Fruit fly (Drosophila melanogaster) whole organism, prepupa: ENCODE results near the gene Polr3I.

Experiments used
- CG10631 ChIP-seq: fragments of 200-800 bp; sonication (Bioruptor generic); optimal IDR thresholded peaks from 2 replicates; lab custom pipeline; 2016; ENCODE audit warnings: missing biosample characterization, missing genetic modification characterization
- CG10669 ChIP-seq: fragments of 200-800 bp; sonication (Bioruptor generic); optimal IDR thresholded peaks from 3 replicates; lab custom pipeline; 2018; ENCODE audit warnings: missing biosample characterization, mild to moderate bottlenecking, missing genetic modification characterization, moderate library complexity
- CG11762 ChIP-seq: fragments of 200-800 bp; sonication (Bioruptor generic); optimal IDR thresholded peaks from 3 replicates; lab custom pipeline; 2016; ENCODE audit warnings: missing biosample characterization, missing genetic modification characterization; ENCODE audit not compliant: insufficient read depth
- CG15336 ChIP-seq: fragments of 200-800 bp; sonication (Bioruptor generic); IDR thresholded peaks from 2 replicates; pipeline ENCODE4 v1.3.6; 2022; ENCODE audit warnings: missing biosample characterization, missing genetic modification characterization
- CG1621 ChIP-seq: fragments of 200-800 bp; sonication (Bioruptor generic); optimal IDR thresholded peaks from 3 replicates; lab custom pipeline; 2018; ENCODE audit warnings: missing biosample characterization, mild to moderate bottlenecking, missing genetic modification characterization
- CG32006 ChIP-seq: fragments of 200-800 bp; sonication (Bioruptor generic); optimal IDR thresholded peaks from 3 replicates; lab custom pipeline; 2017; ENCODE audit warnings: missing biosample characterization, mild to moderate bottlenecking, missing genetic modification characterization
- CG34406 ChIP-seq: fragments of 200-800 bp; sonication (Bioruptor generic); optimal IDR thresholded peaks from 3 replicates; lab custom pipeline; 2016; ENCODE audit warnings: missing biosample characterization, missing genetic modification characterization
- CG3919 ChIP-seq: fragments of 200-800 bp; sonication (Bioruptor generic); optimal IDR thresholded peaks from 3 replicates; lab custom pipeline; 2016; ENCODE audit warnings: missing biosample characterization, missing genetic modification characterization
- CG4318 ChIP-seq: fragments of 200-800 bp; sonication (Bioruptor generic); optimal IDR thresholded peaks from 3 replicates; lab custom pipeline; 2017; ENCODE audit warnings: missing biosample characterization, mild to moderate bottlenecking, missing genetic modification characterization
- CG6276 ChIP-seq: fragments of 200-800 bp; sonication (Bioruptor generic); optimal IDR thresholded peaks from 2 replicates; lab custom pipeline; 2017; ENCODE audit warnings: missing biosample characterization, mild to moderate bottlenecking, missing genetic modification characterization
- CG6792 ChIP-seq: fragments of 200-800 bp; sonication (Bioruptor generic); optimal IDR thresholded peaks from 3 replicates; lab custom pipeline; 2016; ENCODE audit warnings: missing biosample characterization, missing genetic modification characterization
- CG6808 ChIP-seq: fragments of 200-800 bp; sonication (Bioruptor generic); optimal IDR thresholded peaks from 3 replicates; lab custom pipeline; 2017; ENCODE audit warnings: missing biosample characterization, missing genetic modification characterization, mild to moderate bottlenecking, moderate library complexity, missing genetic modification reagents
- CG6854 ChIP-seq: fragments of 200-800 bp; sonication (Bioruptor generic); optimal IDR thresholded peaks from 2 replicates; lab custom pipeline; 2017; ENCODE audit warnings: missing biosample characterization, mild to moderate bottlenecking, missing genetic modification characterization
- CG8119 ChIP-seq: fragments of 200-800 bp; sonication (Bioruptor generic); IDR thresholded peaks from 3 replicates; pipeline ENCODE4 v1.3.6; 2022; ENCODE audit warnings: missing biosample characterization, missing genetic modification characterization
- CG8319 ChIP-seq: fragments of 200-800 bp; sonication (Bioruptor generic); optimal IDR thresholded peaks from 3 replicates; lab custom pipeline; 2016; ENCODE audit warnings: missing biosample characterization, missing genetic modification characterization
- CG8632 ChIP-seq: fragments of 200-800 bp; sonication (Bioruptor generic); optimal IDR thresholded peaks from 3 replicates; lab custom pipeline; 2016; ENCODE audit warnings: missing biosample characterization, missing genetic modification characterization
- CG9139 ChIP-seq: fragments of 200-800 bp; sonication (Bioruptor generic); optimal IDR thresholded peaks from 3 replicates; lab custom pipeline; 2017; ENCODE audit warnings: missing biosample characterization, mild to moderate bottlenecking, missing genetic modification characterization
- Eip75B ChIP-seq: fragments of 200-800 bp; sonication (Bioruptor generic); optimal IDR thresholded peaks from 3 replicates; lab custom pipeline; 2016; ENCODE audit warnings: missing biosample characterization, missing genetic modification characterization
- Eip78C ChIP-seq: fragments of 200-800 bp; sonication (Bioruptor generic); peaks from one replicate; lab custom pipeline; 2016; ENCODE audit warnings: missing biosample characterization, missing genetic modification characterization
- Ets21C ChIP-seq: fragments of 200-800 bp; sonication (Bioruptor generic); optimal IDR thresholded peaks from 3 replicates; lab custom pipeline; 2016; ENCODE audit warnings: missing biosample characterization, missing genetic modification characterization
- Ets96B ChIP-seq: fragments of 200-800 bp; optimal IDR thresholded peaks from 2 replicates; lab custom pipeline; 2019; ENCODE audit warnings: missing biosample characterization, mild to moderate bottlenecking, missing genetic modification characterization, moderate library complexity
- Gug ChIP-seq: fragments of 200-800 bp; sonication (Bioruptor generic); IDR thresholded peaks from 2 replicates; pipeline ENCODE4 v1.3.6; 2022; ENCODE audit warnings: missing biosample characterization, missing genetic modification characterization
- Hr38 ChIP-seq: sonication (Bioruptor generic); optimal IDR thresholded peaks from 2 replicates; lab custom pipeline; 2016; ENCODE audit warnings: missing biosample characterization, missing genetic modification characterization
- Hr4 ChIP-seq: fragments of 200-800 bp; sonication (Bioruptor generic); optimal IDR thresholded peaks from 3 replicates; lab custom pipeline; 2016; ENCODE audit warnings: missing biosample characterization, missing genetic modification characterization
- Lpt ChIP-seq: fragments of 200-800 bp; sonication (Bioruptor generic); optimal IDR thresholded peaks from 3 replicates; lab custom pipeline; 2016; ENCODE audit warnings: missing biosample characterization, missing genetic modification characterization
- Sox102F ChIP-seq: fragments of 200-800 bp; sonication (Bioruptor generic); optimal IDR thresholded peaks from 2 replicates; lab custom pipeline; 2016; ENCODE audit warnings: missing biosample characterization, mild to moderate bottlenecking, missing genetic modification characterization
- Sox15 ChIP-seq: fragments of 200-800 bp; sonication (Bioruptor generic); optimal IDR thresholded peaks from 3 replicates; lab custom pipeline; 2016; ENCODE audit warnings: missing biosample characterization, missing genetic modification characterization
- achi ChIP-seq: fragments of 200-800 bp; sonication (Bioruptor generic); optimal IDR thresholded peaks from 3 replicates; lab custom pipeline; 2016; ENCODE audit warnings: missing biosample characterization, missing genetic modification characterization
- acj6 ChIP-seq: fragments of 200-800 bp; sonication (Bioruptor generic); optimal IDR thresholded peaks from 3 replicates; lab custom pipeline; 2016; ENCODE audit warnings: missing biosample characterization, missing genetic modification characterization
- dsx ChIP-seq: fragments of 200-800 bp; optimal IDR thresholded peaks from 3 replicates; lab custom pipeline; 2019; ENCODE audit warnings: missing biosample characterization, mild to moderate bottlenecking, missing genetic modification characterization, moderate library complexity; ENCODE audit not compliant: poor library complexity, severe bottlenecking
- fd85E ChIP-seq: fragments of 200-800 bp; sonication (Bioruptor generic); optimal IDR thresholded peaks from 3 replicates; lab custom pipeline; 2016; ENCODE audit warnings: missing biosample characterization, missing genetic modification characterization
- fkh ChIP-seq: fragments of 200-800 bp; sonication (Bioruptor generic); optimal IDR thresholded peaks from 3 replicates; lab custom pipeline; 2017; ENCODE audit warnings: missing biosample characterization, mild to moderate bottlenecking, missing genetic modification characterization, moderate library complexity
- lz ChIP-seq: fragments of 200-800 bp; sonication (Bioruptor generic); optimal IDR thresholded peaks from 3 replicates; lab custom pipeline; 2016; ENCODE audit warnings: missing biosample characterization, missing genetic modification characterization
- pdm3 ChIP-seq: fragments of 200-800 bp; sonication (Bioruptor generic); optimal IDR thresholded peaks from 3 replicates; lab custom pipeline; 2016; ENCODE audit warnings: missing biosample characterization, missing genetic modification characterization
- salr ChIP-seq, 2 experiments: fragments of 200-800 bp; sonication (Bioruptor generic); optimal IDR thresholded peaks; 3 replicates each; lab custom pipeline; 2016 to 2018; ENCODE audit warnings: missing biosample characterization in 2 of 2, missing genetic modification characterization in 2 of 2, mild to moderate bottlenecking in 1 of 2
- ss ChIP-seq, 2 experiments: fragments of 200-800 bp; sonication (Bioruptor generic); optimal IDR thresholded peaks; 2 replicates in 1 of 2; 3 replicates in 1 of 2; lab custom pipeline; 2017 to 2018; ENCODE audit warnings: mild to moderate bottlenecking in 2 of 2, missing biosample characterization in 2 of 2, missing genetic modification characterization in 2 of 2, moderate library complexity in 1 of 2
- svp ChIP-seq: fragments of 200-800 bp; sonication (Bioruptor generic); peaks from one replicate; lab custom pipeline; 2016; ENCODE audit warnings: missing biosample characterization, missing genetic modification characterization
- vri ChIP-seq: fragments of 200-800 bp; sonication (Bioruptor generic); optimal IDR thresholded peaks from 3 replicates; lab custom pipeline; 2016; ENCODE audit warnings: missing biosample characterization, mild to moderate bottlenecking, missing genetic modification characterization

The Polr3I gene

DNA sequence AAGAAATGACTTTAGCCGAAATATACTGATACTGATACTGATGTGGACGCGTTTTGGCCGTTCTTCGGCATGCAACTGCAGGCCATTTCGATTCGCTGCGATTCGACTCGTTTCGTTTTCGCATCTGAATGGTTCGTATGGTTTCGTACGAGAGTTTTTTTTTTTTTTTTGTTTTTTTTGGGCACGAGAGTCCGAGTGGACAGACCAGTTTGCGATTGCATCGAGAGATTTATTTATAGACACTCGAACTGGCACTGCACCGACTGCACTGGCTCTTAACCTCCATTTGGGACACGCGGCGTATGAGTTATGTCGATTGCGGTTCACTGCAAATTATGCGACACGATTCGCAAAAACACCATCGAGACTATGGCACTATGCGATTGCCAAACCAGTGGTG lies 21.7 kb downstream of the Polr3I start (continued):
- TF ChIP-seq dsx (GFP tag; lab: Kevin White, UChicago) (peak; percentile 14), CG9139 (peak; percentile 49), CG6808 (peak; percentile 51), CG1621 (no peak), Eip78C (GFP tag; lab: Kevin White, UChicago) (peak; percentile 57), CG10669 (GFP tag; lab: Kevin White, UChicago) (peak; percentile 21), CG8119 (GFP tag; lab: Robert Waterston, UW) (peak; percentile 48; the same call in 1 of the 3 replicates), pdm3 (GFP tag; lab: Kevin White, UChicago) (no peak), CG6854 (GFP tag; lab: Kevin White, UChicago) (no peak), CG6276 (peak; percentile 35), Ets21C (GFP tag; lab: Kevin White, UChicago) (no peak), fkh (GFP tag; lab: Kevin White, UChicago) (no peak), svp (GFP tag; lab: Kevin White, UChicago) (peak; percentile 85), CG6792 (GFP tag; lab: Kevin White, UChicago) (no peak), CG4318 (GFP tag; lab: Kevin White, UChicago) (no peak), CG15336 (GFP tag; lab: Robert Waterston, UW) (peak; percentile 50; the same call in 1 of the 2 replicates), Sox15 (no peak), Gug (GFP tag; lab: Robert Waterston, UW) (no peak), salr (GFP tag; optimal IDR thresholded peaks at IDR 0.05; lab: Kevin White, UChicago) (no peak), ss (GFP tag; optimal IDR thresholded peaks at IDR 0.05; lab: Kevin White, UChicago) (peak; percentile 64 to 71)

DNA sequence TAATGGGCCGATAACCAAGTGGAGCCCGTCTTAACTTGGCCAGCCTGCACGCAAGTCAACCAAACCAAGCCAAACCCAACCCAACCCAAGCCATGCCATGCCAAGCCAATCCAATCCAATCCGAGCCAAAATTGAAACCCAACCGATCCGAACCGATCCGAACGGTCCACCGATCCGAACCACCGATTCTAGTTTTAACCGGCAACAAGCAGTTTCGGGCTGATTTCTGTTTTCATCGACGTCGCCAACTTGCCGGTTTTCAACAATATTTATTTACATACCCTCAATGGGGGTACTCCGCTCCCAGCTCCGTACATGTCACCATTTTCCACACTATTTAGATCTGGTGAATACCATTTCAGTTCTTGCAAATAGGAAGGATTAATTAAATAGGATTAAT lies 22.6 kb downstream of the Polr3I start:
- peak; percentile 55 for TF ChIP-seq Eip78C (GFP tag; lab: Kevin White, UChicago)
- no peak for TF ChIP-seq Sox15
- TF ChIP-seq vri (GFP tag; lab: Kevin White, UChicago): no peak
- no peak for TF ChIP-seq CG11762 (GFP tag; lab: Kevin White, UChicago)
- TF ChIP-seq lz (GFP tag; lab: Kevin White, UChicago): no peak
- TF ChIP-seq Lpt (GFP tag; lab: Kevin White, UChicago): no peak
- TF ChIP-seq CG8632 (GFP tag; lab: Kevin White, UChicago): no peak
- peak; percentile 9 for TF ChIP-seq fkh (GFP tag; lab: Kevin White, UChicago)
- TF ChIP-seq Sox102F (GFP tag; lab: Kevin White, UChicago): no peak
- no peak for TF ChIP-seq CG10631 (GFP tag; lab: Kevin White, UChicago)

dm6 chrX:16907675-16908074 lies 23.3 kb downstream of the Polr3I start:
- TF ChIP-seq CG4318 (GFP tag; lab: Kevin White, UChicago) (no peak), Ets96B (tag; lab: Kevin White, UChicago) (no peak), Sox15 (no peak), CG8319 (GFP tag; lab: Kevin White, UChicago) (no peak), CG1621 (no peak), CG9139 (no peak), CG8119 (GFP tag; lab: Robert Waterston, UW) (no peak), Hr38 (GFP tag; lab: Kevin White, UChicago) (no peak)

DNA sequence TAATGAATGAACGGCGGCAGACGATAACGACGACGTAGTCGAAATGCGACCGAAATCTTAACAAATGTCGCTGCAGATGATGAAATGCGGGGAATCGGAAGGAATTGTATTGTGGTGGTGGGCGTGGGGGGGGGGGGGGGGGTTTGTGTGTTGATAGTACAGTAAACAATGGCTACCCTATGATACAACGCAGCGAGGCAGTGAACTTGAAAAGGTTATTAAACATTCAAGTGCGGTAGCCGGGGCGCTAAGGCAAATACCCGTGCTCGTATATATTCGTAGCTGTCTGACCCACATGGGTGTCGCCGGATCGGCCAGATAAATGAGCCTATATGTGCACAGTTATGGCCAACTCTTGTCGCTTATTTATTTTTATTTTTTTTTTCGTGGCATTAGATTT lies 24.9 kb downstream of the Polr3I start:
- no peak for TF ChIP-seq Ets96B (tag; lab: Kevin White, UChicago)
- no peak for TF ChIP-seq CG3919 (GFP tag; lab: Kevin White, UChicago)
- peak; percentile 41 for TF ChIP-seq svp (GFP tag; lab: Kevin White, UChicago)
- TF ChIP-seq fkh (GFP tag; lab: Kevin White, UChicago): peak; percentile 54
- no peak for TF ChIP-seq Ets21C (GFP tag; lab: Kevin White, UChicago)
- TF ChIP-seq Hr4 (GFP tag; lab: Kevin White, UChicago): no peak
- TF ChIP-seq, all 60 proteins: peak for 2

dm6 chrX:16909886-16910285 lies 25.5 kb downstream of the Polr3I start:
- no peak for TF ChIP-seq achi (GFP tag; lab: Kevin White, UChicago)
- no peak for TF ChIP-seq svp (GFP tag; lab: Kevin White, UChicago)
- no peak for TF ChIP-seq acj6 (GFP tag; lab: Kevin White, UChicago)
- TF ChIP-seq CG1621: no peak
- TF ChIP-seq CG32006: no peak
- no peak for TF ChIP-seq Eip75B (GFP tag; lab: Kevin White, UChicago)
- no peak for TF ChIP-seq CG3919 (GFP tag; lab: Kevin White, UChicago)
- no peak for TF ChIP-seq CG6854 (GFP tag; lab: Kevin White, UChicago)
- no peak for TF ChIP-seq CG4318 (GFP tag; lab: Kevin White, UChicago)
- TF ChIP-seq ss (GFP tag; optimal IDR thresholded peaks at IDR 0.05; lab: Kevin White, UChicago): no peak
- TF ChIP-seq Ets96B (tag; lab: Kevin White, UChicago): no peak
- no peak for TF ChIP-seq Eip78C (GFP tag; lab: Kevin White, UChicago)
- TF ChIP-seq pdm3 (GFP tag; lab: Kevin White, UChicago): no peak
- no peak for TF ChIP-seq Ets21C (GFP tag; lab: Kevin White, UChicago)
- no peak for TF ChIP-seq CG34406 (GFP tag; lab: Kevin White, UChicago)
- no peak for TF ChIP-seq fd85E
- no peak for TF ChIP-seq CG8119 (GFP tag; lab: Robert Waterston, UW)
- no peak for TF ChIP-seq Sox102F (GFP tag; lab: Kevin White, UChicago)
- TF ChIP-seq Gug (GFP tag; lab: Robert Waterston, UW): no peak
